Fruit fly (Drosophila melanogaster) ovary, adult (tissue): Measurements from ENCODE around the gene CG33995.

Source experiments
- CG17801 ChIP-seq: fragments of 200-800 bp; optimal IDR thresholded peaks from 2 replicates; lab custom pipeline; 2019; ENCODE audit warnings: missing biosample characterization, mild to moderate bottlenecking, missing genetic modification characterization, moderate library complexity; ENCODE audit not compliant: partially characterized antibody

Gene CG33995

dm6 chr2L:5054953-5055352 lies 11.9 kb downstream of the CG33995 start, which contains the start of the genes CG14036 and His3.3A:
TSS of gene CG14036 (minus strand) at chr2L:5055016.
TSS of gene His3.3A (plus strand) at chr2L:5055058.
- TF ChIP-seq CG17801 (GFP tag; lab: Kevin White, UChicago), result peak; percentile 35

dm6 chr2L:5055528-5055927 lies 12.5 kb downstream of the CG33995 start:
- no peak for TF ChIP-seq CG17801 (GFP tag; lab: Kevin White, UChicago)

- TF ChIP-seq CG17801 (GFP tag; lab: Kevin White, UChicago), result no peak
These were observed 15.0 kb downstream of the CG33995 start, which contains the start of gene Nepl3 for dm6 chr2L:5058094-5058493. TSS of gene Nepl3 (minus strand) at chr2L:5058248.

DNA sequence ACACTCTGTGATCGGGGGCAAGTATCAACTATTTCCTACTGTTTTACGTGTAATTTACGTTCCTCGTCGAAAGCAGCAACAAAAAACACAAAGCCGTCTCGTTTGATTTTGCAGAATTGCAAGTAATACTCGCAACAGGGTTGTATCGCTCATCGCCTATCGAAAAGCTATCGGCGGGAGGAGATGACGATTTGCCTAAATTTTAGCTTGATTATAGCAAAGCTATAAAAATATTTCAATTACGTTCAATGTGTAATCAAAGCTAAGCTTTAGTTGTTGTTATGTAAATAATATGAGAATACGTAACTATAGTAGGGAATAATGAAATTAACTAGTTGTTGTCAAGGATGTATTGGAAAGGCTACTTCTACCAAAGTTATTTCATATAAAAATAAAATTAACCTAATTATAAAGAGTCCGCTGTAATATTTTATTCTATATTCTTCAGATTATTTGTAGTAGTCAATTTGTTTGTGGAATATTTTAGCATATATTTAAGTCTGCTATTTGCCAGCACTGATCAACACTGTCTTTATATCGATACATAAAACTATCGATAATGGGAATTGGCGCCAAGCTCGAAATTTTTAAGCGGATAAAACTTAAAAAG lies 16.7 kb downstream of the CG33995 start, which contains the start of gene Rpn11:
Rpn11 (minus strand) TSS at position 146 of the 610 bp plus-strand sequence.
- TF ChIP-seq CG17801 (GFP tag; lab: Kevin White, UChicago), result peak; percentile 61

- no peak for TF ChIP-seq CG17801 (GFP tag; lab: Kevin White, UChicago)
These were observed 17.4 kb downstream of the CG33995 start, which contains the start of gene qtc for dm6 chr2L:5060515-5060914. TSS of gene qtc (plus strand) at chr2L:5060815.

DNA sequence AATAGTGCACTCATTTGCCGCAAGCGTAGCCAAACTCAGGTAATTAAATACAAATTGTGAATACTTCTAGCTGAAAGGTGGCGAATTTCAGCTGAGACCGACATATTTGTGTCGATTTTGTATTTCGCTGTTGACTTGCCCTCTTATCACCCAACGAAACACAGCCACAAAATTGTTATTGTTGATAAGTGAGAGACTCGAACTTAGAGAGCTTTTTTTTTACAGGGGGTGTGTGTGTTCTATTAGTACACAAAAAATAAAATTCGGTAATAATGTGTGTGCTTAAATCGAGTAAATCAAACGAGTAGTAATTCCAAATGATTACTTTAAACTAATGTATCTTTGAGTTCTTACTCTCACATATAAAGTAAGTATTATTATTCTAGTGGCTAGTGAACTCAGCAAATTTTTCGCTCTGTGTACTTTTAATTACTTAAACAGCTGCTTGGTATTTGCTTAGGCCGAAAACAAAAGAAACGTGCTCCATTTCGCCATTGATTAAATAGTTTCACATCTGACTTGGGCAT lies 17.9 kb downstream of the CG33995 start:
- no peak for TF ChIP-seq CG17801 (GFP tag; lab: Kevin White, UChicago)

dm6 chr2L:5062799-5063404 lies 19.8 kb downstream of the CG33995 start:
- TF ChIP-seq CG17801 (GFP tag; lab: Kevin White, UChicago), result no peak

DNA sequence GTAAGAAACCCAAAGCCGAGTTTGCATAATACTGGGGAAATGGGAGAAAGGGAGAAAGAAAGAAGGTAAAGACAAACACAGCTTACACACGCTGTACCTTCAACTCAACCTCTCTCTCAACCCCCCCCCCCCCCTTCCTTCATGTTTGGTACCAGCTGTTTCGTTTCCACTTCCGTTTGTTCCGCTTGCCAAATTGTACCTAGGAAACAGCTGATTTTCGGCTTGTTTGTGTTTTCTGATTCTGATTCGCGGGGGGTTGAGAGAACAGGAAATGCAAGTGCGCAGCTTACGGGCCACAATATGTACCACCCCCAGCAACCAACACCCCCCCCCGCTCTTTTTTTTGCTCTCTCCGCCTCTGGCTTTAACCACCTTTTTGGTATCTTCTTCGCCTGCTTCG lies 20.9 kb downstream of the CG33995 start:
- no peak for TF ChIP-seq CG17801 (GFP tag; lab: Kevin White, UChicago)

DNA sequence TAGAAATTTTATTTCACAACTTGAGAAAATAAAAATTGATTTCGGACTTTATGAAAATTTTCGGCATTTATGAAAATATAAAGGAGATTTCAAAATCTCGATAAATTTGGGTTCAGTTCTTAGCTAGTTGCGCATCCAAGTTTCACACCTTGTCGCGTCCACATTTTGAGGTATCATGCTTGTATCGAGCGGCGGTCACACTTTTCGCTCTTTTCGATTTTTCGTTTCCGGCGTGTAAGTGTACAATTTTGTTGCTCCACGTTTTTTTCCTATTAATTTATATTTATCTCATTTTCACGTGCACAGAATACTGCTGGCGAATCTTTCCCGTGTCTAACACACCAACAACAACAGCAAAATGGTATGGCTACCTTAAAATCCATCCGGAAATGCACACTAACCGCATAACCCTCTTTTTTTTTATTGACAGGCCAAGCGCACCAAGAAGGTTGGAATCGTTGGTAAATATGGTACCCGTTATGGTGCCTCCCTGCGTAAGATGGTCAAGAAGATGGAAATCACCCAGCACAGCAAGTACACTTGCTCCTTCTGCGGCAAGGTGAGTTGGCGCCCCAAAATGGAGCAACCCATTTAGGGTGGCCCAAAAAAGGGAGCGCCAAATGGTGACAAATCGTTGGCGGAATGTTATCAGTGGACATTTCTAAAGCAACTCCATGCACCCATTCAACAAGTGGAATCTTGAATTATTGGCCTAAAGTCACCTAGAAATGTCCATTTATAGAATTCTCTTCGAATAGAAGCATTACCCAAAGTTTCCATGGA lies 27.9 kb downstream of the CG33995 start, which contains the start of gene RpL37A:
RpL37A (plus strand) TSS at position 161 of the 783 bp plus-strand sequence.
- peak; percentile 80 for TF ChIP-seq CG17801 (GFP tag; lab: Kevin White, UChicago)

dm6 chr2L:5072357-5072756 lies 29.3 kb downstream of the CG33995 start:
- TF ChIP-seq CG17801 (GFP tag; lab: Kevin White, UChicago), result no peak

- TF ChIP-seq CG17801 (GFP tag; lab: Kevin White, UChicago), result no peak
These were observed 36.1 kb downstream of the CG33995 start for dm6 chr2L:5079200-5079599.

DNA sequence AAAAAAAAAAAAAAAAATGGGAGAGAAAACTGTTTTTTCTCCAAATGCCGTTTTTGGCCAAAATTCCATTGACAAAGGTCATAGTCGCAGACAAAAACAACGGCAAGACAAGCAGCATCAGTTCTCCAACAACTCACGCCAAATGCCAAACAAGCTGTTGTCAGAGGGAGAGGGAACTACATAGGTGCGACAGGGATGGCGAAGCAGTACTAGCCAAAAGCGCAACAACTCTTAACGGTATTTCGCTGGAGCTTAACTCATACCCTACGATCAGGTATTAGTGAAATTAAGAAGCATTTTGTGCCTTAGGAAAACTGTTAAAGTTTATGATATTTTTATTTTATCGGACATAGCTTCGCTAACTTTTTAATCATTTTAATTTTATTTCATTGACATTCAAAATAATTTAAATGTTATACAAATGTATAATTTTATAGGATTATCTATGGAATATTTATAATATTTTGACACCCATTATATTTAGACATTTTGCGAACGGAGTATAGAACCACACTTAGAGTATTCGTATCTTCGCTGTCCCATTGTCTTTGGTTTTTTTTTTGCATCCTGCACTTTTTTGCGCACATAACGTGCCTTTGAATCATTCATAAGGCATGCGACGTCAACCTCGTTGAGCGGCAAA lies 37.3 kb downstream of the CG33995 start:
- TF ChIP-seq CG17801 (GFP tag; lab: Kevin White, UChicago), result no peak

- TF ChIP-seq CG17801 (GFP tag; lab: Kevin White, UChicago), result no peak
These were observed 41.7 kb downstream of the CG33995 start for dm6 chr2L:5084586-5085257.

- peak; percentile 44 for TF ChIP-seq CG17801 (GFP tag; lab: Kevin White, UChicago)
These were observed 42.5 kb downstream of the CG33995 start for dm6 chr2L:5085561-5085960.
